Fruit fly (Drosophila melanogaster): ENCODE results near the gene CG16989.

- TF ChIP-seq Sp1 (GFP tag; optimal IDR thresholded peaks at IDR 0.05) (no peak), Dif (GFP tag; optimal IDR thresholded peaks at IDR 0.05; ENCODE audit: partially characterized antibody) (no peak), sv (GFP tag; optimal IDR thresholded peaks at IDR 0.05) (no peak), Myc (optimal IDR thresholded peaks at IDR 0.05) (no peak), dmrt93B (GFP tag; optimal IDR thresholded peaks at IDR 0.05) (no peak), pan (optimal IDR thresholded peaks at IDR 0.05) (no peak), Hnf4 (GFP tag; optimal IDR thresholded peaks at IDR 0.05) (no peak)
These were observed 20.5 kb upstream of the CG16989 start for dm6 chrX:772305-772986.

Data from whole organism, wandering third instar larva.